Fruit fly (Drosophila melanogaster) whole organism, embryonic: ENCODE measurements around the gene Dora.

Source experiments
- B-H1 ChIP-seq: fragments of 200-800 bp; sonication (Bioruptor generic); IDR thresholded peaks from 3 replicates; pipeline ENCODE4 v1.3.6; 2022; ENCODE audit warnings: missing biosample characterization, missing genetic modification characterization
- Bdp1 ChIP-seq: fragments of 200-800 bp; sonication (Bioruptor generic); optimal IDR thresholded peaks from 3 replicates; lab custom pipeline; 2016; ENCODE audit warnings: missing biosample characterization, missing genetic modification characterization
- CG11695 ChIP-seq: fragments of 200-800 bp; sonication (Bioruptor generic); IDR thresholded peaks from 3 replicates; pipeline ENCODE4 v1.3.6; 2022; ENCODE audit warnings: missing biosample characterization, missing genetic modification characterization
- CG12299 ChIP-seq: fragments of 200-800 bp; sonication (Bioruptor generic); optimal IDR thresholded peaks from 2 replicates; lab custom pipeline; 2018; ENCODE audit warnings: missing biosample characterization, mild to moderate bottlenecking, missing genetic modification characterization
- CG14014 ChIP-seq: fragments of 200-800 bp; sonication (Bioruptor generic); IDR thresholded peaks from 2 replicates; pipeline ENCODE4 v1.3.6; 2022; ENCODE audit warnings: missing biosample characterization, missing genetic modification characterization
- CG15073 ChIP-seq: fragments of 200-800 bp; sonication (Bioruptor generic); optimal IDR thresholded peaks from 2 replicates; lab custom pipeline; 2016; ENCODE audit warnings: missing biosample characterization, missing genetic modification characterization
- CG2889 ChIP-seq: fragments of 200-800 bp; sonication (Bioruptor generic); IDR thresholded peaks from 3 replicates; pipeline ENCODE4 v1.3.6; 2022; ENCODE audit warnings: missing biosample characterization, missing genetic modification characterization
- CG3163 ChIP-seq: fragments of 200-800 bp; sonication (Bioruptor generic); optimal IDR thresholded peaks from 3 replicates; lab custom pipeline; 2016; ENCODE audit warnings: missing biosample characterization, missing genetic modification characterization
- CG34224 ChIP-seq: fragments of 200-800 bp; sonication (Bioruptor generic); IDR thresholded peaks from 3 replicates; pipeline ENCODE4 v1.3.6; 2022; ENCODE audit warnings: missing biosample characterization, missing genetic modification characterization; ENCODE audit not compliant: partially characterized antibody
- CG34422 ChIP-seq: fragments of 200-800 bp; sonication (Bioruptor generic); IDR thresholded peaks from 3 replicates; pipeline ENCODE4 v1.3.6; 2022; ENCODE audit warnings: missing biosample characterization, missing genetic modification characterization
- CG42726 ChIP-seq: fragments of 200-800 bp; sonication (Bioruptor generic); IDR thresholded peaks from 2 replicates; pipeline ENCODE4 v1.3.6; 2022; ENCODE audit warnings: missing biosample characterization, missing genetic modification characterization; ENCODE audit not compliant: partially characterized antibody
- CG4360 ChIP-seq: fragments of 200-800 bp; sonication (Bioruptor generic); IDR thresholded peaks from 2 replicates; pipeline ENCODE4 v1.3.6; 2022; ENCODE audit warnings: missing biosample characterization, missing genetic modification characterization
- CG4617 ChIP-seq: fragments of 200-800 bp; sonication (Bioruptor generic); optimal IDR thresholded peaks from 3 replicates; lab custom pipeline; 2016; ENCODE audit warnings: missing biosample characterization, missing genetic modification characterization, borderline replicate concordance
- CG5953 ChIP-seq: fragments of 200-800 bp; sonication (Bioruptor generic); IDR thresholded peaks from 2 replicates; pipeline ENCODE4 v1.3.6; 2022; ENCODE audit warnings: missing biosample characterization, missing genetic modification characterization
- CG6254 ChIP-seq: fragments of 200-800 bp; sonication (Bioruptor generic); optimal IDR thresholded peaks from 3 replicates; lab custom pipeline; 2017; ENCODE audit warnings: mild to moderate bottlenecking, missing biosample characterization, missing genetic modification reagents, missing genetic modification characterization
- CG6765 ChIP-seq: fragments of 200-800 bp; sonication (Bioruptor generic); optimal IDR thresholded peaks from 3 replicates; lab custom pipeline; 2017; ENCODE audit warnings: missing biosample characterization, mild to moderate bottlenecking, missing genetic modification characterization
- CG8281 ChIP-seq: fragments of 200-800 bp; sonication (Bioruptor generic); optimal IDR thresholded peaks from 2 replicates; lab custom pipeline; 2018; ENCODE audit warnings: missing biosample characterization, mild to moderate bottlenecking, missing genetic modification characterization, moderate library complexity
- CG8765 ChIP-seq: fragments of 200-800 bp; sonication (Bioruptor generic); IDR thresholded peaks from 2 replicates; pipeline ENCODE4 v1.3.6; 2022; ENCODE audit warnings: missing biosample characterization, missing genetic modification characterization
- CG8944 ChIP-seq: fragments of 200-800 bp; sonication (Bioruptor generic); optimal IDR thresholded peaks from 3 replicates; lab custom pipeline; 2016; ENCODE audit warnings: missing biosample characterization, missing genetic modification characterization
- CG9727 ChIP-seq: fragments of 200-800 bp; sonication (Bioruptor generic); optimal IDR thresholded peaks from 3 replicates; lab custom pipeline; 2017; ENCODE audit warnings: missing biosample characterization, mild to moderate bottlenecking, missing genetic modification characterization
- CHES-1-like ChIP-seq: fragments of 200-800 bp; sonication (Bioruptor generic); optimal IDR thresholded peaks from 2 replicates; lab custom pipeline; 2016; ENCODE audit warnings: missing biosample characterization, missing genetic modification characterization
- CoRest ChIP-seq: fragments of 200-800 bp; sonication (Bioruptor generic); optimal IDR thresholded peaks from 3 replicates; lab custom pipeline; 2018; ENCODE audit warnings: missing biosample characterization, mild to moderate bottlenecking, missing genetic modification characterization, moderate library complexity
- CrebB ChIP-seq: fragments of 200-800 bp; sonication (Bioruptor generic); optimal IDR thresholded peaks from 3 replicates; lab custom pipeline; 2018; ENCODE audit warnings: missing biosample characterization, mild to moderate bottlenecking, missing genetic modification characterization
- E2f1 ChIP-seq: fragments of 200-800 bp; sonication (Bioruptor generic); IDR thresholded peaks from 2 replicates; pipeline ENCODE4 v1.3.6; 2022; ENCODE audit warnings: missing biosample characterization, missing genetic modification characterization
- Fer1 ChIP-seq: fragments of 200-800 bp; sonication (Bioruptor generic); optimal IDR thresholded peaks from 2 replicates; lab custom pipeline; 2017; ENCODE audit warnings: missing biosample characterization, mild to moderate bottlenecking, missing genetic modification characterization
- H15 ChIP-seq: fragments of 200-800 bp; sonication (Bioruptor generic); IDR thresholded peaks from 3 replicates; pipeline ENCODE4 v1.3.6; 2022; ENCODE audit warnings: missing biosample characterization, missing genetic modification characterization
- MESR4 ChIP-seq: fragments of 200-800 bp; sonication (Bioruptor generic); optimal IDR thresholded peaks from 2 replicates; lab custom pipeline; 2018; ENCODE audit warnings: missing biosample characterization, mild to moderate bottlenecking, missing genetic modification characterization, moderate library complexity
- Mad ChIP-seq: fragments of 200-800 bp; sonication (Bioruptor generic); optimal IDR thresholded peaks from 2 replicates; lab custom pipeline; 2016; ENCODE audit warnings: missing biosample characterization, missing genetic modification characterization
- NfI ChIP-seq: fragments of 200-800 bp; sonication (Bioruptor generic); optimal IDR thresholded peaks from 3 replicates; lab custom pipeline; 2018; ENCODE audit warnings: missing biosample characterization, mild to moderate bottlenecking, missing genetic modification characterization, moderate library complexity
- Stat92E ChIP-seq, 3 experiments: fragments of >200 bp in 2 of 3; fragments of 200-800 bp in 1 of 3; sonication (Bioruptor generic) in 1 of 3; optimal IDR thresholded peaks; 2 replicates each; lab custom pipeline; 2017 to 2019; ENCODE audit warnings: missing biosample characterization in 3 of 3, missing genetic modification characterization in 3 of 3, mild to moderate bottlenecking in 1 of 3, moderate library complexity in 1 of 3
- TFAM ChIP-seq: fragments of 200-800 bp; sonication (Bioruptor generic); optimal IDR thresholded peaks from 2 replicates; lab custom pipeline; 2017; ENCODE audit warnings: missing biosample characterization, missing genetic modification characterization, inconsistent platforms
- Vsx1 ChIP-seq: fragments of 200-800 bp; sonication (Bioruptor generic); optimal IDR thresholded peaks from 2 replicates; lab custom pipeline; 2017; ENCODE audit warnings: missing biosample characterization, mild to moderate bottlenecking, missing genetic modification characterization, missing genetic modification reagents
- ac ChIP-seq: fragments of 200-800 bp; sonication (Bioruptor generic); optimal IDR thresholded peaks from 3 replicates; lab custom pipeline; 2017; ENCODE audit warnings: missing biosample characterization, mild to moderate bottlenecking, missing genetic modification characterization
- ara ChIP-seq: fragments of 200-800 bp; sonication (Bioruptor generic); IDR thresholded peaks from 2 replicates; pipeline ENCODE4 v1.3.6; 2022; ENCODE audit warnings: missing biosample characterization, missing genetic modification characterization
- bab2 ChIP-seq: fragments of 200-800 bp; sonication (Bioruptor generic); optimal IDR thresholded peaks from 2 replicates; lab custom pipeline; 2016; ENCODE audit warnings: missing biosample characterization, missing genetic modification characterization
- caup ChIP-seq: fragments of 200-800 bp; sonication (Bioruptor generic); optimal IDR thresholded peaks from 3 replicates; lab custom pipeline; 2017; ENCODE audit warnings: missing biosample characterization, mild to moderate bottlenecking, missing genetic modification characterization, moderate library complexity; ENCODE audit not compliant: severe bottlenecking
- crol ChIP-seq: fragments of 200-800 bp; sonication (Bioruptor generic); IDR thresholded peaks from 2 replicates; pipeline ENCODE4 v1.3.6; 2022; ENCODE audit warnings: missing biosample characterization, missing genetic modification characterization
- cwo ChIP-seq: fragments of 200-800 bp; sonication (Bioruptor generic); optimal IDR thresholded peaks from 3 replicates; lab custom pipeline; 2017; ENCODE audit warnings: missing biosample characterization, missing genetic modification characterization, mild to moderate bottlenecking, moderate library complexity, missing genetic modification reagents
- gt ChIP-seq: fragments of 200-800 bp; sonication (Bioruptor generic); IDR thresholded peaks from 2 replicates; pipeline ENCODE4 v1.3.6; 2022; ENCODE audit warnings: missing biosample characterization, missing genetic modification characterization
- insv ChIP-seq, 2 experiments: fragments of 200-800 bp; sonication (Bioruptor generic); optimal IDR thresholded peaks; 3 replicates each; lab custom pipeline; 2016 to 2018; ENCODE audit warnings: missing biosample characterization in 2 of 2, missing genetic modification characterization in 2 of 2
- lmd ChIP-seq: fragments of 200-800 bp; sonication (Bioruptor generic); IDR thresholded peaks from 2 replicates; pipeline ENCODE4 v1.3.6; 2022; ENCODE audit warnings: missing biosample characterization, missing genetic modification characterization
- nerfin-2 ChIP-seq: fragments of 200-800 bp; sonication (Bioruptor generic); IDR thresholded peaks from 2 replicates; pipeline ENCODE4 v1.3.6; 2022; ENCODE audit warnings: missing biosample characterization, missing genetic modification characterization; ENCODE audit not compliant: partially characterized antibody
- otp ChIP-seq: fragments of 200-800 bp; sonication (Bioruptor generic); IDR thresholded peaks from 3 replicates; pipeline ENCODE4, ENCODE4 v1.3.6; 2022; ENCODE audit warnings: missing biosample characterization, missing genetic modification characterization
- pum ChIP-seq: fragments of 200-800 bp; sonication (Bioruptor generic); optimal IDR thresholded peaks from 2 replicates; lab custom pipeline; 2016; ENCODE audit warnings: missing biosample characterization, missing genetic modification characterization
- repo ChIP-seq: fragments of 200-800 bp; sonication (Bioruptor generic); optimal IDR thresholded peaks from 2 replicates; lab custom pipeline; 2016; ENCODE audit warnings: missing biosample characterization, missing genetic modification characterization
- scrt ChIP-seq: fragments of 200-800 bp; sonication (Bioruptor generic); optimal IDR thresholded peaks from 2 replicates; lab custom pipeline; 2018; ENCODE audit warnings: missing biosample characterization, mild to moderate bottlenecking, missing genetic modification characterization, moderate library complexity
- tll ChIP-seq, 2 experiments: fragments of 200-800 bp in 1 of 2; fragments of >200 bp in 1 of 2; sonication (Bioruptor generic) in 1 of 2; optimal IDR thresholded peaks; 2 replicates each; lab custom pipeline; 2017 to 2019; ENCODE audit warnings: missing biosample characterization in 2 of 2, missing genetic modification characterization in 2 of 2, mild to moderate bottlenecking in 1 of 2, moderate library complexity in 1 of 2
- zfh1 ChIP-seq: fragments of 200-800 bp; sonication (Bioruptor generic); IDR thresholded peaks from 3 replicates; pipeline ENCODE4 v1.3.6; 2022; ENCODE audit warnings: missing biosample characterization, missing genetic modification characterization

Dora gene

dm6 chrX:18843229-18844033 lies 20.3 kb upstream of the Dora start, which contains the start of gene htk (continued):
- peak; percentile 55; the same call in 1 of the 2 replicates for TF ChIP-seq CG14014
- TF ChIP-seq cwo: no peak
- TF ChIP-seq caup: peak; percentile 58
- 0 out of 3 replicates have a peak, but pooled peaks have one; percentile 55 for TF ChIP-seq H15 (GFP tag; lab: Robert Waterston, UW)
- TF ChIP-seq CG9727 (GFP tag; lab: Kevin White, UChicago): peak; percentile 44
- peak; percentile 92 for TF ChIP-seq MESR4 (GFP tag; lab: Kevin White, UChicago)
- peak in 1 of 2 experiments; percentile 71 for TF ChIP-seq insv (GFP tag; optimal IDR thresholded peaks at IDR 0.05; lab: Kevin White, UChicago)
- peak; percentile 68; the same call in 2 of the 3 replicates for TF ChIP-seq otp
- TF ChIP-seq scrt (GFP tag; lab: Kevin White, UChicago): peak; percentile 58
- peak; percentile 79 for TF ChIP-seq E2f1 (GFP tag; lab: Robert Waterston, UW)
- peak; percentile 87 for TF ChIP-seq CHES-1-like (GFP tag; lab: Kevin White, UChicago)
- TF ChIP-seq CG5953: peak; percentile 43; the same call in 1 of the 2 replicates
- no peak for TF ChIP-seq crol
- TF ChIP-seq CG34422 (GFP tag; lab: Robert Waterston, UW): peak; percentile 96
- TF ChIP-seq CG15073 (GFP tag; lab: Kevin White, UChicago): no peak
- TF ChIP-seq Stat92E (GFP tag; optimal IDR thresholded peaks at IDR 0.05; lab: Kevin White, UChicago): no peak
- peak; percentile 36 for TF ChIP-seq repo (GFP tag; lab: Kevin White, UChicago)
- peak; percentile 63 for TF ChIP-seq CoRest
- peak; percentile 96 for TF ChIP-seq CG42726 (GFP tag; lab: Robert Waterston, UW)
- TF ChIP-seq Mad (GFP tag; lab: Kevin White, UChicago): peak; percentile 61
- no peak for TF ChIP-seq tll (GFP tag; optimal IDR thresholded peaks at IDR 0.05; lab: Kevin White, UChicago)
- peak; percentile 82 for TF ChIP-seq CG34224 (GFP tag; lab: Robert Waterston, UW)
- TF ChIP-seq TFAM (GFP tag; lab: Kevin White, UChicago): no peak
- TF ChIP-seq CG4360 (GFP tag; lab: Robert Waterston, UW): no peak
- peak; percentile 53 for TF ChIP-seq Fer1 (GFP tag; lab: Kevin White, UChicago)
- peak; percentile 66 for TF ChIP-seq CG3163 (GFP tag; lab: Kevin White, UChicago)
- TF ChIP-seq Vsx1 (GFP tag; lab: Kevin White, UChicago): peak; percentile 17
- no peak for TF ChIP-seq CG6765
- no peak for TF ChIP-seq CG8281 (tag; lab: Kevin White, UChicago)
- TF ChIP-seq gt (GFP tag; lab: Robert Waterston, UW): no peak
- peak; percentile 75 for TF ChIP-seq CG8944 (GFP tag; lab: Kevin White, UChicago)
- TF ChIP-seq ara (GFP tag; lab: Robert Waterston, UW): 0 out of 2 replicates have a peak, but pooled peaks have one; percentile 31
- peak; percentile 39 for TF ChIP-seq Bdp1 (GFP tag; lab: Kevin White, UChicago)
- TF ChIP-seq bab2 (GFP tag; lab: Kevin White, UChicago): peak; percentile 77
- TF ChIP-seq CG4617 (GFP tag; lab: Kevin White, UChicago): peak; percentile 78
- no peak for TF ChIP-seq CrebB
- TF ChIP-seq CG12299 (tag; lab: Kevin White, UChicago): peak; percentile 12
- TF ChIP-seq CG6254 (GFP tag; lab: Kevin White, UChicago): no peak
- TF ChIP-seq nerfin-2 (GFP tag; lab: Robert Waterston, UW): peak; percentile 70; the same call in 1 of the 2 replicates
- no peak for TF ChIP-seq CG2889 (GFP tag; lab: Robert Waterston, UW)
- peak; percentile 74 for TF ChIP-seq NfI (GFP tag; lab: Kevin White, UChicago)
- TF ChIP-seq ac (GFP tag; lab: Kevin White, UChicago): no peak
- peak; percentile 56; the same call in 1 of the 3 replicates for TF ChIP-seq CG11695 (GFP tag; lab: Robert Waterston, UW)
- peak; percentile 77 for TF ChIP-seq lmd (GFP tag; lab: Robert Waterston, UW)
- peak; percentile 78 for TF ChIP-seq pum (GFP tag; lab: Kevin White, UChicago)
- peak; percentile 83 for TF ChIP-seq zfh1
- no peak for TF ChIP-seq CG8765 (GFP tag; lab: Robert Waterston, UW)
- TF ChIP-seq B-H1: no peak; the same call in 2 of the 3 replicates
